Worm (Caenorhabditis elegans) whole organism, L4 larva: ENCODE results near the gene sec-6.

Experiments
- F10B5.3 ChIP-seq: sonication (generic microtip); optimal IDR thresholded peaks from 2 replicates; lab custom pipeline; 2016; ENCODE audit warnings: mild to moderate bottlenecking, missing genetic modification characterization, missing compliant biosample characterization
- F26F4.8 ChIP-seq: fragments of 200-800 bp; sonication (Bioruptor generic); conservative IDR thresholded peaks from 2 replicates; pipeline ENCODE4 v1.3.6; 2022; ENCODE audit warnings: missing genetic modification characterization, missing compliant biosample characterization
- F37D6.2 ChIP-seq: sonication (generic microtip); optimal IDR thresholded peaks from 2 replicates; lab custom pipeline; 2016; ENCODE audit warnings: mild to moderate bottlenecking, missing genetic modification characterization, missing compliant biosample characterization
- R02D3.7 ChIP-seq: fragments of 150-350 bp; sonication (generic microtip); optimal IDR thresholded peaks from 3 replicates; lab custom pipeline; 2014; ENCODE audit warnings: missing biosample characterization, missing genetic modification characterization
- T20F7.1 ChIP-seq: fragments of 200-800 bp; sonication (Bioruptor generic); optimal IDR thresholded peaks from 2 replicates; lab custom pipeline; 2018; ENCODE audit warnings: mild to moderate bottlenecking, missing genetic modification characterization, missing compliant biosample characterization
- T26A8.4 ChIP-seq: fragments of 200-800 bp; sonication (Bioruptor generic); IDR thresholded peaks from 2 replicates; pipeline ENCODE4 v1.3.6; 2022; ENCODE audit warnings: missing genetic modification characterization, missing compliant biosample characterization
- Y5F2A.4 ChIP-seq: fragments of 200-800 bp; sonication (Bioruptor generic); optimal IDR thresholded peaks from 2 replicates; lab custom pipeline; 2018; ENCODE audit warnings: mild to moderate bottlenecking, missing genetic modification characterization, missing compliant biosample characterization
- ZK337.2 ChIP-seq: fragments of 200-800 bp; sonication (Bioruptor generic); IDR thresholded peaks from 2 replicates; pipeline ENCODE4 v1.3.6; 2022; ENCODE audit warnings: missing genetic modification reagents, missing genetic modification characterization, missing compliant biosample characterization
- ZK546.5 ChIP-seq, 2 experiments: sonication (generic microtip); optimal IDR thresholded peaks; 2 replicates each; lab custom pipeline; 2017; ENCODE audit warnings: missing biosample characterization in 2 of 2, missing genetic modification characterization in 2 of 2
- aha-1 ChIP-seq: fragments of 150-350 bp; peaks from one replicate; lab custom pipeline; 2014; ENCODE audit warnings: missing biosample characterization, missing genetic modification characterization
- aly-2 ChIP-seq: sonication (generic microtip); optimal IDR thresholded peaks from 2 replicates; lab custom pipeline; 2018; ENCODE audit warnings: missing biosample characterization, missing genetic modification characterization
- ama-1 ChIP-seq: fragments of 150-350 bp; optimal IDR thresholded peaks from 2 replicates; lab custom pipeline; 2014; ENCODE audit warnings: inconsistent platforms, mixed read lengths
- arid-1 ChIP-seq: fragments of 200-800 bp; sonication (Bioruptor generic); conservative IDR thresholded peaks from 2 replicates; pipeline ENCODE4 v1.3.6; 2022; ENCODE audit warnings: missing genetic modification reagents, missing genetic modification characterization, missing compliant biosample characterization
- ceh-32 ChIP-seq: sonication (generic microtip); optimal IDR thresholded peaks from 2 replicates; lab custom pipeline; 2016; ENCODE audit warnings: mild to moderate bottlenecking, missing genetic modification characterization, missing compliant biosample characterization; ENCODE audit not compliant: poor library complexity
- ceh-62 ChIP-seq: sonication (generic microtip); optimal IDR thresholded peaks from 2 replicates; lab custom pipeline; 2017; ENCODE audit warnings: missing biosample characterization, missing genetic modification characterization
- ceh-82 ChIP-seq: sonication (generic microtip); optimal IDR thresholded peaks from 2 replicates; lab custom pipeline; 2017; ENCODE audit warnings: missing biosample characterization, missing genetic modification characterization
- ces-1 ChIP-seq: fragments of 150-350 bp; sonication (generic microtip); optimal IDR thresholded peaks from 4 replicates; lab custom pipeline; 2014; ENCODE audit warnings: missing biosample characterization, missing genetic modification reagents, missing genetic modification characterization
- daf-12 ChIP-seq: fragments of 150-350 bp; optimal IDR thresholded peaks from 2 replicates; lab custom pipeline; 2014; ENCODE audit warnings: missing biosample characterization, missing genetic modification reagents, missing genetic modification characterization
- daf-8 ChIP-seq: fragments of 200-800 bp; sonication (Bioruptor generic); IDR thresholded peaks from 2 replicates; pipeline ENCODE4 v1.3.6; 2022; ENCODE audit warnings: missing genetic modification characterization, missing compliant biosample characterization
- fkh-10 ChIP-seq: fragments of 150-350 bp; optimal IDR thresholded peaks from 2 replicates; lab custom pipeline; 2014; ENCODE audit warnings: missing biosample characterization, missing genetic modification reagents, missing genetic modification characterization
- hlh-30 ChIP-seq: sonication (generic microtip); optimal IDR thresholded peaks from 2 replicates; lab custom pipeline; 2017; ENCODE audit warnings: antibody characterized with exemption, mild to moderate bottlenecking, missing genetic modification characterization, missing compliant biosample characterization; ENCODE audit not compliant: insufficient read depth
- hmg-1.1 ChIP-seq: fragments of 200-800 bp; sonication (Bioruptor generic); IDR thresholded peaks from 2 replicates; pipeline ENCODE4 v1.3.6; 2022; ENCODE audit warnings: missing genetic modification reagents, missing genetic modification characterization, missing compliant biosample characterization
- jun-1 ChIP-seq: fragments of 150-350 bp; optimal IDR thresholded peaks from 2 replicates; lab custom pipeline; 2014; ENCODE audit warnings: missing biosample characterization, missing genetic modification reagents, missing genetic modification characterization
- lin-1 ChIP-seq: fragments of 200-800 bp; sonication (Bioruptor generic); IDR thresholded peaks from 2 replicates; pipeline ENCODE4 v1.3.6; 2022; ENCODE audit warnings: missing genetic modification reagents, missing genetic modification characterization, missing compliant biosample characterization
- lin-13 ChIP-seq: fragments of 150-350 bp; optimal IDR thresholded peaks from 2 replicates; lab custom pipeline; 2014; ENCODE audit warnings: missing biosample characterization, missing genetic modification reagents, missing genetic modification characterization
- lin-15B ChIP-seq: fragments of 150-350 bp; sonication (generic microtip); optimal IDR thresholded peaks from 3 replicates; lab custom pipeline; 2014; ENCODE audit warnings: missing biosample characterization, missing genetic modification characterization
- lin-29 ChIP-seq: fragments of 200-800 bp; sonication (Bioruptor generic); IDR thresholded peaks from 2 replicates; pipeline ENCODE4 v1.3.6; 2022; ENCODE audit warnings: missing genetic modification reagents, missing genetic modification characterization, missing compliant biosample characterization
- lin-38 ChIP-seq: fragments of 200-800 bp; sonication (Bioruptor generic); IDR thresholded peaks from 2 replicates; pipeline ENCODE4 v1.3.6; 2022; ENCODE audit warnings: missing genetic modification reagents, missing genetic modification characterization, missing compliant biosample characterization
- madf-5 ChIP-seq, 2 experiments: fragments of 200-800 bp; sonication (Bioruptor generic); IDR thresholded peaks; 2 replicates each; pipeline ENCODE4 v1.3.6; 2022; ENCODE audit warnings: missing compliant biosample characterization in 2 of 2, missing genetic modification characterization in 2 of 2
- madf-9 ChIP-seq: fragments of 200-800 bp; sonication (Bioruptor generic); conservative IDR thresholded peaks from 2 replicates; pipeline ENCODE4 v1.3.6; 2022; ENCODE audit warnings: missing genetic modification reagents, missing genetic modification characterization, missing compliant biosample characterization
- mdt-29 ChIP-seq: fragments of 200-800 bp; sonication (Bioruptor generic); IDR thresholded peaks from 2 replicates; pipeline ENCODE4 v1.3.6; 2022; ENCODE audit warnings: missing genetic modification reagents, missing genetic modification characterization, missing compliant biosample characterization
- mxl-2 ChIP-seq: fragments of 200-800 bp; sonication (Bioruptor generic); conservative IDR thresholded peaks from 2 replicates; pipeline ENCODE4 v1.3.6; 2022; ENCODE audit warnings: missing genetic modification reagents, missing genetic modification characterization, missing compliant biosample characterization
- mxl-3 ChIP-seq: fragments of 200-800 bp; sonication (Bioruptor generic); optimal IDR thresholded peaks from 2 replicates; lab custom pipeline; 2018; ENCODE audit warnings: mild to moderate bottlenecking, missing genetic modification characterization, missing compliant biosample characterization
- nhr-102 ChIP-seq: sonication (generic microtip); optimal IDR thresholded peaks from 2 replicates; lab custom pipeline; 2016; ENCODE audit warnings: mild to moderate bottlenecking, missing genetic modification characterization, moderate library complexity, missing compliant biosample characterization
- nhr-11 ChIP-seq: fragments of 150-350 bp; optimal IDR thresholded peaks from 2 replicates; lab custom pipeline; 2014; ENCODE audit warnings: missing biosample characterization, missing genetic modification characterization
- nhr-41 ChIP-seq: fragments of 200-800 bp; sonication (Bioruptor generic); IDR thresholded peaks from 2 replicates; pipeline ENCODE4 v1.3.6; 2022; ENCODE audit warnings: missing genetic modification reagents, missing genetic modification characterization, missing compliant biosample characterization
- nhr-48 ChIP-seq: sonication (generic microtip); optimal IDR thresholded peaks from 2 replicates; lab custom pipeline; 2016; ENCODE audit warnings: mild to moderate bottlenecking, missing genetic modification characterization, missing compliant biosample characterization
- nhr-6 ChIP-seq: fragments of 150-350 bp; optimal IDR thresholded peaks from 2 replicates; lab custom pipeline; 2014; ENCODE audit warnings: missing biosample characterization, missing genetic modification characterization
- nhr-77 ChIP-seq: fragments of 150-350 bp; optimal IDR thresholded peaks from 2 replicates; lab custom pipeline; 2014; ENCODE audit warnings: missing biosample characterization, missing genetic modification characterization
- pha-4 ChIP-seq, 2 experiments: fragments of 150-350 bp in 1 of 2; fragments of 200-800 bp in 1 of 2; sonication (Bioruptor generic) in 1 of 2; IDR thresholded peaks in 1 of 2; optimal IDR thresholded peaks in 1 of 2; 2 replicates each; pipeline versions ENCODE4 v1.3.6 to Lab custom; 2014 to 2022; ENCODE audit warnings: missing genetic modification characterization in 2 of 2, missing genetic modification reagents in 2 of 2, missing biosample characterization in 1 of 2, missing compliant biosample characterization in 1 of 2
- php-3 ChIP-seq: fragments of 200-800 bp; sonication (Bioruptor generic); IDR thresholded peaks from 2 replicates; pipeline ENCODE4 v1.3.6; 2022; ENCODE audit warnings: missing genetic modification reagents, missing genetic modification characterization, missing compliant biosample characterization
- snpc-4 ChIP-seq: fragments of 150-350 bp; optimal IDR thresholded peaks from 2 replicates; lab custom pipeline; 2014; ENCODE audit warnings: missing biosample characterization, missing genetic modification characterization
- spr-3 ChIP-seq: fragments of 200-800 bp; sonication (Bioruptor generic); optimal IDR thresholded peaks from 2 replicates; lab custom pipeline; 2018; ENCODE audit warnings: mild to moderate bottlenecking, missing genetic modification characterization, missing compliant biosample characterization
- tag-97 ChIP-seq: fragments of 200-800 bp; sonication (Bioruptor generic); IDR thresholded peaks from 2 replicates; pipeline ENCODE4 v1.3.6; 2022; ENCODE audit warnings: missing genetic modification characterization, missing compliant biosample characterization
- tra-1 ChIP-seq: fragments of 200-800 bp; sonication (Bioruptor generic); IDR thresholded peaks from 2 replicates; pipeline ENCODE4 v1.3.6; 2022; ENCODE audit warnings: missing genetic modification reagents, missing genetic modification characterization, missing compliant biosample characterization
- unc-130 ChIP-seq: sonication (generic microtip); optimal IDR thresholded peaks from 2 replicates; lab custom pipeline; 2016; ENCODE audit warnings: missing genetic modification reagents, missing genetic modification characterization, missing compliant biosample characterization
- unc-62 ChIP-seq, 3 experiments: fragments of 150-350 bp in 1 of 3; sonication (generic microtip); optimal IDR thresholded peaks in 2 of 3; peaks in 1 of 3; 1 replicate in 1 of 3; 2 replicates in 2 of 3; lab custom pipeline; 2014 to 2017; ENCODE audit warnings: missing biosample characterization in 3 of 3, missing genetic modification characterization in 3 of 3, missing genetic modification reagents in 3 of 3, missing genotype in 1 of 3
- zag-1 ChIP-seq: fragments of 150-350 bp; optimal IDR thresholded peaks from 2 replicates; lab custom pipeline; 2014; ENCODE audit warnings: missing biosample characterization, missing genetic modification characterization
- zip-2 ChIP-seq: fragments of 150-350 bp; optimal IDR thresholded peaks from 2 replicates; lab custom pipeline; 2014; ENCODE audit warnings: missing biosample characterization, missing genetic modification characterization
- ztf-11 ChIP-seq: fragments of 150-350 bp; optimal IDR thresholded peaks from 2 replicates; lab custom pipeline; 2014; ENCODE audit warnings: missing biosample characterization, missing genetic modification characterization
- ztf-7 ChIP-seq: fragments of 150-350 bp; optimal IDR thresholded peaks from 2 replicates; lab custom pipeline; 2014; ENCODE audit warnings: missing biosample characterization, missing genetic modification characterization

The sec-6 gene

DNA sequence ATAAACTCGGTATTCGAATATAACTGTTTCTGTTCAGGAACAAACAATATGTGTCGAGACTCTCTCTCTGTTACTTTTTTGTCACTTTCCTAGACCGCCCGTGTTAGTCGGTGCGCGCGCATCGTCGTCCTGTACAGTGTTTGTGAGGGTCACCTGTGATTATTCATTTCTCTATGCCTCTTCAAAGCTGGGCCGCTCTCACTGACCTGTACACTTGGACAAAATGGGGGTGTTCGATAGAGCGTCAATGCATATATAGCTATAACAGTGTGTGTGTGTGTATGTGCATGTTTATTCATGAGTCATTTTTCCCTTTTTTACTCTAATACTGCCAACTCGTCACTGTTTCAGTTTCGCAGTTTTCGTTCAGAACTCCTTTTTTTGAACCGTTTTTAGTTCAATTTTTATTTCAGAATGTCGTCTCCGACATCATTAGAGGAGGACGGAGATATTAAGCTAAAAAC, 20.3 kb downstream of the sec-6 start, which contains the start of gene pkc-3:
pkc-3 (plus strand) TSS at position 414 of the 464 bp plus-strand sequence.
- TF ChIP-seq unc-130 (peak; percentile 15), ztf-11 (tag; lab: Kevin White, UChicago) (no peak), lin-29 (GFP tag; lab: Robert Waterston, UW) (no peak), Y5F2A.4 (no peak), nhr-77 (tag; lab: Kevin White, UChicago) (peak; percentile 89), jun-1 (tag; lab: Kevin White, UChicago) (peak; percentile 40), madf-9 (GFP tag; lab: Robert Waterston, UW) (peak; percentile 35; the same call in 1 of the 2 replicates), nhr-102 (peak; percentile 59), mxl-2 (GFP tag; lab: Robert Waterston, UW) (no peak), F37D6.2 (no peak), ceh-32 (tag; lab: Kevin White, UChicago) (no peak), hmg-1.1 (peak; percentile 52; the same call in 1 of the 2 replicates), madf-5 (GFP tag; IDR thresholded peaks at IDR 0.05; lab: Robert Waterston, UW) (no peak), lin-15B (no peak), arid-1 (GFP tag; lab: Robert Waterston, UW) (0 out of 2 replicates have a peak, but pooled peaks have one; percentile 25), ZK337.2 (no peak), spr-3 (peak; percentile 42), ceh-82 (no peak), nhr-6 (tag; lab: Kevin White, UChicago) (peak; percentile 93), aly-2 (tag; lab: Kevin White, UChicago) (no peak), unc-62 (GFP tag; optimal IDR thresholded peaks at IDR 0.05 in 1 of 2; lab: Kevin White, UChicago) (peak in 1 of 2 experiments; percentile 19), unc-62 (tag; optimal IDR thresholded peaks at IDR 0.05; lab: Kevin White, UChicago) (no peak), ama-1 (lab: Kevin White, UChicago) (peak; percentile 70), T20F7.1 (GFP tag; lab: Kevin White, UChicago) (peak; percentile 76), ztf-7 (tag; lab: Kevin White, UChicago) (no peak), zip-2 (tag; lab: Kevin White, UChicago) (no peak), R02D3.7 (tag; lab: Kevin White, UChicago) (no peak), nhr-41 (GFP tag; lab: Robert Waterston, UW) (peak; percentile 87), mxl-3 (GFP tag; lab: Kevin White, UChicago) (peak; percentile 86), tag-97 (GFP tag; lab: Robert Waterston, UW) (no peak), lin-38 (GFP tag; lab: Robert Waterston, UW) (peak; percentile 79), aha-1 (tag; lab: Kevin White, UChicago) (peak; percentile 99), nhr-48 (tag; lab: Kevin White, UChicago) (no peak), ces-1 (GFP tag; lab: Kevin White, UChicago) (no peak), nhr-11 (peak; percentile 47), ZK546.5 (tag; optimal IDR thresholded peaks at IDR 0.05; lab: Kevin White, UChicago) (no peak), hlh-30 (peak; percentile 83), T26A8.4 (GFP tag; lab: Robert Waterston, UW) (peak; percentile 78), lin-13 (GFP tag; lab: Kevin White, UChicago) (peak; percentile 54), ceh-62 (no peak), F26F4.8 (no peak), fkh-10 (no peak), zag-1 (tag; lab: Kevin White, UChicago) (no peak), F10B5.3 (no peak), pha-4 (GFP tag; IDR thresholded peaks at IDR 0.05; lab: Robert Waterston, UW) (peak; percentile 39; the same call in 1 of the 2 replicates), pha-4 (tag; optimal IDR thresholded peaks at IDR 0.05; lab: Kevin White, UChicago) (peak; percentile 68), lin-1 (GFP tag; lab: Robert Waterston, UW) (0 out of 2 replicates have a peak, but pooled peaks have one; percentile 53), mdt-29 (GFP tag; lab: Robert Waterston, UW) (0 out of 2 replicates have a peak, but pooled peaks have one; percentile 20), snpc-4 (no peak), daf-8 (GFP tag; lab: Robert Waterston, UW) (no peak), php-3 (GFP tag; lab: Robert Waterston, UW) (0 out of 2 replicates have a peak, but pooled peaks have one; percentile 14), daf-12 (tag; lab: Kevin White, UChicago) (no peak), tra-1 (GFP tag; lab: Robert Waterston, UW) (no peak)
